Worm (Caenorhabditis elegans) whole organism, late embryonic: ENCODE data around the gene H04M03.11.

Experiments
- C08G9.2 ChIP-seq: sonication (generic microtip); optimal IDR thresholded peaks from 2 replicates; lab custom pipeline; 2016; ENCODE audit warnings: mild to moderate bottlenecking, missing genetic modification characterization, moderate library complexity, missing compliant biosample characterization
- K09A11.1 ChIP-seq: sonication (generic microtip); optimal IDR thresholded peaks from 2 replicates; lab custom pipeline; 2017; ENCODE audit warnings: antibody characterized with exemption, mild to moderate bottlenecking, missing genetic modification characterization, missing compliant biosample characterization; ENCODE audit not compliant: insufficient read depth
- T23F11.4 ChIP-seq: fragments of 200-800 bp; sonication (Bioruptor generic); optimal IDR thresholded peaks from 2 replicates; lab custom pipeline; 2018; ENCODE audit warnings: mild to moderate bottlenecking, missing genetic modification characterization, missing compliant biosample characterization
- ahr-1 ChIP-seq: sonication (generic microtip); optimal IDR thresholded peaks from 2 replicates; lab custom pipeline; 2016; ENCODE audit warnings: missing genetic modification characterization, missing compliant biosample characterization
- ama-1 ChIP-seq: fragments of 150-350 bp; optimal IDR thresholded peaks from 2 replicates; lab custom pipeline; 2014
- ceh-14 ChIP-seq: sonication (generic microtip); optimal IDR thresholded peaks from 2 replicates; lab custom pipeline; 2016; ENCODE audit warnings: missing genotype, missing genetic modification characterization, missing compliant biosample characterization
- ceh-18 ChIP-seq: sonication (generic microtip); optimal IDR thresholded peaks from 2 replicates; lab custom pipeline; 2016; ENCODE audit warnings: missing genetic modification characterization, missing compliant biosample characterization
- ceh-22 ChIP-seq: sonication (generic microtip); optimal IDR thresholded peaks from 2 replicates; lab custom pipeline; 2017; ENCODE audit warnings: missing biosample characterization, missing genetic modification characterization
- ceh-30 ChIP-seq: fragments of 150-350 bp; optimal IDR thresholded peaks from 2 replicates; lab custom pipeline; 2014; ENCODE audit warnings: missing biosample characterization, missing genetic modification characterization
- ceh-31 ChIP-seq: sonication (generic microtip); optimal IDR thresholded peaks from 2 replicates; lab custom pipeline; 2016; ENCODE audit warnings: missing genetic modification characterization, missing compliant biosample characterization
- ceh-34 ChIP-seq: sonication (generic microtip); optimal IDR thresholded peaks from 2 replicates; lab custom pipeline; 2016; ENCODE audit warnings: mild to moderate bottlenecking, missing genetic modification characterization, missing compliant biosample characterization
- ceh-45 ChIP-seq: fragments of 200-800 bp; sonication (Bioruptor generic); IDR thresholded peaks from 2 replicates; pipeline ENCODE4 v1.3.6; 2022; ENCODE audit warnings: missing genetic modification reagents, missing genetic modification characterization, missing compliant biosample characterization
- ceh-48 ChIP-seq: sonication (generic microtip); optimal IDR thresholded peaks from 2 replicates; lab custom pipeline; 2016; ENCODE audit warnings: missing genetic modification characterization, inconsistent platforms, missing compliant biosample characterization
- ceh-9 ChIP-seq: sonication (generic microtip); optimal IDR thresholded peaks from 2 replicates; lab custom pipeline; 2016; ENCODE audit warnings: mild to moderate bottlenecking, missing genetic modification characterization, inconsistent platforms, missing compliant biosample characterization
- che-1 ChIP-seq: sonication (generic microtip); optimal IDR thresholded peaks from 2 replicates; lab custom pipeline; 2016; ENCODE audit warnings: mild to moderate bottlenecking, missing genetic modification characterization, missing compliant biosample characterization
- dve-1 ChIP-seq: sonication (generic microtip); optimal IDR thresholded peaks from 2 replicates; lab custom pipeline; 2017; ENCODE audit warnings: antibody characterized with exemption, mild to moderate bottlenecking, missing genetic modification characterization, missing compliant biosample characterization
- ets-4 ChIP-seq: sonication (generic microtip); optimal IDR thresholded peaks from 2 replicates; lab custom pipeline; 2016; ENCODE audit warnings: missing genetic modification characterization, missing compliant biosample characterization
- eyg-1 ChIP-seq: sonication (generic microtip); optimal IDR thresholded peaks from 2 replicates; lab custom pipeline; 2016; ENCODE audit warnings: missing genotype, missing genetic modification characterization, missing compliant biosample characterization
- fkh-6 ChIP-seq: sonication (generic microtip); optimal IDR thresholded peaks from 2 replicates; lab custom pipeline; 2016; ENCODE audit warnings: missing genetic modification characterization, missing compliant biosample characterization
- hlh-13 ChIP-seq: fragments of 200-800 bp; sonication (Bioruptor generic); optimal IDR thresholded peaks from 2 replicates; lab custom pipeline; 2018; ENCODE audit warnings: mild to moderate bottlenecking, missing genetic modification characterization, missing compliant biosample characterization
- hlh-30 ChIP-seq: sonication (generic microtip); optimal IDR thresholded peaks from 2 replicates; lab custom pipeline; 2017; ENCODE audit warnings: antibody characterized with exemption, missing genetic modification characterization, missing compliant biosample characterization; ENCODE audit not compliant: insufficient read depth
- hlh-6 ChIP-seq: sonication (generic microtip); optimal IDR thresholded peaks from 2 replicates; lab custom pipeline; 2016; ENCODE audit warnings: missing genotype, missing genetic modification characterization, missing compliant biosample characterization
- hlh-8 ChIP-seq: sonication (generic microtip); optimal IDR thresholded peaks from 2 replicates; lab custom pipeline; 2016; ENCODE audit warnings: missing genotype, missing genetic modification characterization, missing compliant biosample characterization
- lin-11 ChIP-seq: fragments of 200-800 bp; sonication (Bioruptor generic); optimal IDR thresholded peaks from 2 replicates; lab custom pipeline; 2018; ENCODE audit warnings: mild to moderate bottlenecking, missing genetic modification characterization, missing compliant biosample characterization
- madf-2 ChIP-seq: sonication (generic microtip); optimal IDR thresholded peaks from 2 replicates; lab custom pipeline; 2017; ENCODE audit warnings: missing genetic modification characterization, missing compliant biosample characterization
- nfya-1 ChIP-seq: sonication (generic microtip); optimal IDR thresholded peaks from 2 replicates; lab custom pipeline; 2017; ENCODE audit warnings: missing genetic modification characterization, mild to moderate bottlenecking, missing compliant biosample characterization, antibody characterized with exemption, moderate library complexity
- nhr-11 ChIP-seq: fragments of 150-350 bp; optimal IDR thresholded peaks from 2 replicates; lab custom pipeline; 2014; ENCODE audit warnings: missing biosample characterization, missing genetic modification characterization
- npax-4 ChIP-seq: sonication (generic microtip); optimal IDR thresholded peaks from 2 replicates; lab custom pipeline; 2016; ENCODE audit warnings: missing genetic modification characterization, missing compliant biosample characterization
- pax-1 ChIP-seq: fragments of 150-350 bp; optimal IDR thresholded peaks from 2 replicates; lab custom pipeline; 2014; ENCODE audit warnings: missing biosample characterization, missing genetic modification characterization
- pha-2 ChIP-seq: sonication (generic microtip); optimal IDR thresholded peaks from 2 replicates; lab custom pipeline; 2017; ENCODE audit warnings: mild to moderate bottlenecking, missing genetic modification characterization, missing compliant biosample characterization
- pha-4 ChIP-seq: fragments of 150-350 bp; optimal IDR thresholded peaks from 2 replicates; lab custom pipeline; 2018; ENCODE audit warnings: missing biosample characterization, missing genetic modification reagents, missing genetic modification characterization
- pros-1 ChIP-seq: fragments of 150-350 bp; optimal IDR thresholded peaks from 2 replicates; lab custom pipeline; 2014; ENCODE audit warnings: missing biosample characterization, missing genetic modification reagents, missing genetic modification characterization
- ref-2 ChIP-seq: sonication (generic microtip); optimal IDR thresholded peaks from 2 replicates; lab custom pipeline; 2016; ENCODE audit warnings: missing genetic modification characterization, missing compliant biosample characterization
- rnt-1 ChIP-seq: sonication (generic microtip); optimal IDR thresholded peaks from 2 replicates; lab custom pipeline; 2016; ENCODE audit warnings: missing genetic modification characterization, missing compliant biosample characterization
- sdc-2 ChIP-seq: sonication (generic microtip); optimal IDR thresholded peaks from 2 replicates; lab custom pipeline; 2016; ENCODE audit warnings: missing genotype, missing genetic modification characterization, missing compliant biosample characterization
- sox-2 ChIP-seq: fragments of 200-800 bp; sonication (Bioruptor generic); IDR thresholded peaks from 2 replicates; pipeline ENCODE4 v1.3.6; 2022; ENCODE audit warnings: missing genetic modification reagents, missing genetic modification characterization, missing compliant biosample characterization
- syd-9 ChIP-seq: sonication (generic microtip); optimal IDR thresholded peaks from 2 replicates; lab custom pipeline; 2016; ENCODE audit warnings: mild to moderate bottlenecking, missing genetic modification characterization, moderate library complexity, missing compliant biosample characterization
- tbx-2 ChIP-seq: sonication (generic microtip); optimal IDR thresholded peaks from 2 replicates; lab custom pipeline; 2016; ENCODE audit warnings: missing genetic modification characterization, missing compliant biosample characterization
- tbx-7 ChIP-seq: sonication (generic microtip); optimal IDR thresholded peaks from 2 replicates; lab custom pipeline; 2016; ENCODE audit warnings: missing genotype, missing genetic modification characterization, missing compliant biosample characterization
- ttx-3 ChIP-seq: sonication (generic microtip); optimal IDR thresholded peaks from 2 replicates; lab custom pipeline; 2016; ENCODE audit warnings: missing genetic modification reagents, missing genetic modification characterization, missing compliant biosample characterization
- unc-55 ChIP-seq: sonication (generic microtip); optimal IDR thresholded peaks from 2 replicates; lab custom pipeline; 2017; ENCODE audit warnings: missing biosample characterization, missing genetic modification reagents, missing genetic modification characterization

The H04M03.11 gene

ce11 chrIV:5879853-5880252, 4.5 kb downstream of the H04M03.11 start, which contains the start of gene srv-22:
srv-22 (minus strand) TSS chrIV:5879953.
- no peak for TF ChIP-seq ama-1 (lab: Kevin White, UChicago)
- TF ChIP-seq hlh-30 (tag; lab: Kevin White, UChicago) = no peak
- TF ChIP-seq pros-1 (tag; lab: Kevin White, UChicago) = no peak
- no peak for TF ChIP-seq K09A11.1 (tag; lab: Kevin White, UChicago)
- TF ChIP-seq ceh-9 (tag; lab: Kevin White, UChicago) = no peak
- no peak for TF ChIP-seq fkh-6 (tag; lab: Kevin White, UChicago)
- no peak for TF ChIP-seq ceh-30
- TF ChIP-seq hlh-13 (GFP tag; lab: Kevin White, UChicago) = no peak
- no peak for TF ChIP-seq ceh-18 (tag; lab: Kevin White, UChicago)
- no peak for TF ChIP-seq npax-4
- TF ChIP-seq nfya-1 (tag; lab: Kevin White, UChicago) = no peak
- TF ChIP-seq, all 69 proteins: peak for 0

ce11 chrIV:5877246-5877645, 7.2 kb downstream of the H04M03.11 start, which contains the start of gene srv-21:
srv-21 (minus strand) TSS chrIV:5877346.
- TF ChIP-seq ceh-18 (tag; lab: Kevin White, UChicago) = no peak
- no peak for TF ChIP-seq ceh-22
- no peak for TF ChIP-seq ref-2 (tag; lab: Kevin White, UChicago)
- TF ChIP-seq eyg-1 (tag; lab: Kevin White, UChicago) = no peak
- no peak for TF ChIP-seq sox-2 (GFP tag; lab: Robert Waterston, UW)
- no peak for TF ChIP-seq hlh-8 (tag; lab: Kevin White, UChicago)
- no peak for TF ChIP-seq che-1 (tag; lab: Kevin White, UChicago)
- no peak for TF ChIP-seq tbx-2 (tag; lab: Kevin White, UChicago)
- TF ChIP-seq ceh-45 (GFP tag; lab: Robert Waterston, UW) = no peak
- no peak for TF ChIP-seq syd-9 (tag; lab: Kevin White, UChicago)
- no peak for TF ChIP-seq T23F11.4
- TF ChIP-seq hlh-6 (tag; lab: Kevin White, UChicago) = no peak
- TF ChIP-seq ets-4 = no peak
- TF ChIP-seq ceh-30 = no peak
- TF ChIP-seq ceh-31 (tag; lab: Kevin White, UChicago) = no peak
- no peak for TF ChIP-seq ceh-14 (tag; lab: Kevin White, UChicago)
- no peak for TF ChIP-seq ceh-34
- TF ChIP-seq lin-11 (tag; lab: Kevin White, UChicago) = no peak

- TF ChIP-seq pax-1 (tag; lab: Kevin White, UChicago) (no peak), ama-1 (lab: Kevin White, UChicago) (no peak), ttx-3 (no peak), tbx-2 (tag; lab: Kevin White, UChicago) (no peak), ceh-22 (no peak), ceh-31 (tag; lab: Kevin White, UChicago) (no peak), C08G9.2 (tag; lab: Kevin White, UChicago) (no peak), pha-2 (tag; lab: Kevin White, UChicago) (no peak), sdc-2 (tag; lab: Kevin White, UChicago) (no peak), nfya-1 (tag; lab: Kevin White, UChicago) (no peak), madf-2 (tag; lab: Kevin White, UChicago) (no peak), ahr-1 (tag; lab: Kevin White, UChicago) (no peak), tbx-7 (no peak), pha-4 (tag; lab: Kevin White, UChicago) (no peak), nhr-11 (tag; lab: Kevin White, UChicago) (no peak), unc-55 (GFP tag; lab: Kevin White, UChicago) (no peak), K09A11.1 (tag; lab: Kevin White, UChicago) (no peak), dve-1 (tag; lab: Kevin White, UChicago) (no peak), ceh-48 (tag; lab: Kevin White, UChicago) (no peak), rnt-1 (tag; lab: Kevin White, UChicago) (no peak)
These were observed 10.6 kb downstream of the H04M03.11 start, which contains the start of gene srv-19 for ce11 chrIV:5873825-5874224. srv-19 (minus strand) TSS chrIV:5873925.
